Fruit fly (Drosophila melanogaster): ENCODE data around the gene Rbcn-3A.

DNA sequence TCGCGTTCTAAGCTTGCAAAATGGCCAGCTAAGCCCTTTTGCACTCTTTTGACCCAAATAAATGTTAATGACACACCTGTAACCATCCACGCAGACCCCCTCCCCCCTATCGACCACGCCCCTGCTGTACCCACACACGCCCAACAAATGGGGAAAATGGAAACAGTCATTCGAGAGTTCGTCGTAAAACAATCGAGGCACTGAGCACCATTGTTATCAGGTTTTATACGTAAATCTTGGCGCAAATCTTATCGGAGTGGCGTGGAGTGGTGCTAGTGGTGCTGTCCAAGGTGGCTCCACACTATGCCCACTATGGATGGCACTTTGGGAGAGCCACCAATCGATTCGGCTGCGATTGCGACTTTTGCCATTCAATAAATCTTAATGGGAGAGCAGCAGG, 9.2 kb upstream of the Rbcn-3A start:
- TF ChIP-seq EcR (GFP tag; optimal IDR thresholded peaks at IDR 0.05) (no peak), psq (optimal IDR thresholded peaks at IDR 0.05) (no peak), usp (GFP tag; optimal IDR thresholded peaks at IDR 0.05) (no peak), pan (optimal IDR thresholded peaks at IDR 0.05) (no peak), CG8478 (optimal IDR thresholded peaks at IDR 0.05) (no peak)
